Worm (Caenorhabditis elegans): ENCODE measurements around the gene fars-3.

The fars-3 gene

ce11 chrII:8504074-8504724, 39.6 kb downstream of the fars-3 start:
- TF ChIP-seq nhr-28 (tag; optimal IDR thresholded peaks at IDR 0.05) (peak; percentile 43), ctbp-1 (GFP tag; IDR thresholded peaks at IDR 0.05) (no peak), ceh-20 (GFP tag; IDR thresholded peaks at IDR 0.05) (0 out of 2 replicates have a peak, but pooled peaks have one; percentile 11), unc-62 (GFP tag; optimal IDR thresholded peaks at IDR 0.05 in 1 of 2) (peak in 1 of 2 experiments; percentile 94), unc-62 (tag; optimal IDR thresholded peaks at IDR 0.05) (no peak), spr-3 (GFP tag; optimal IDR thresholded peaks at IDR 0.05) (no peak), dve-1 (tag; optimal IDR thresholded peaks at IDR 0.05; ENCODE audit: insufficient read depth) (peak; percentile 16), lsy-2 (tag; optimal IDR thresholded peaks at IDR 0.05) (peak in 1 of 2 experiments; percentile 9), mdt-29 (GFP tag; IDR thresholded peaks at IDR 0.05) (no peak), hlh-30 (tag; optimal IDR thresholded peaks at IDR 0.05; ENCODE audit: insufficient read depth) (peak; percentile 51), egl-27 (tag; optimal IDR thresholded peaks at IDR 0.05) (no peak), zip-11 (GFP tag; IDR thresholded peaks at IDR 0.05) (no peak), aha-1 (tag) (peak; percentile 78)

ce11 chrII:8506759-8507158, 42.1 kb downstream of the fars-3 start:
- TF ChIP-seq hlh-11 (tag; optimal IDR thresholded peaks at IDR 0.05) = peak; percentile 2
- no peak for TF ChIP-seq madf-5 (GFP tag; IDR thresholded peaks at IDR 0.05)
- no peak for TF ChIP-seq T20F7.1 (GFP tag; optimal IDR thresholded peaks at IDR 0.05)
- no peak for TF ChIP-seq D1046.2 (GFP tag; IDR thresholded peaks at IDR 0.05)
- peak; percentile 56; the same call in 1 of the 2 replicates for TF ChIP-seq dmd-6 (GFP tag; IDR thresholded peaks at IDR 0.05)
- peak; percentile 21 for TF ChIP-seq nhr-48 (tag; optimal IDR thresholded peaks at IDR 0.05)
- no peak for TF ChIP-seq nhr-6 (tag; optimal IDR thresholded peaks at IDR 0.05)
- TF ChIP-seq duxl-1 (tag; optimal IDR thresholded peaks at IDR 0.05; ENCODE audit: poor library complexity) = no peak
- no peak for TF ChIP-seq ceh-62 (tag; optimal IDR thresholded peaks at IDR 0.05)
- TF ChIP-seq daf-16 (GFP tag; optimal IDR thresholded peaks at IDR 0.05) = no peak
- peak; percentile 35 for TF ChIP-seq daf-16 (tag; optimal IDR thresholded peaks at IDR 0.05)
- TF ChIP-seq ztf-7 (tag; optimal IDR thresholded peaks at IDR 0.05) = no peak
- peak in 1 of 2 experiments; percentile 87 for TF ChIP-seq unc-62 (GFP tag; optimal IDR thresholded peaks at IDR 0.05 in 1 of 2)
- TF ChIP-seq unc-62 (tag; optimal IDR thresholded peaks at IDR 0.05) = no peak
- peak; percentile 67 for TF ChIP-seq dve-1 (tag; optimal IDR thresholded peaks at IDR 0.05; ENCODE audit: insufficient read depth)
- TF ChIP-seq nhr-28 (tag; optimal IDR thresholded peaks at IDR 0.05) = peak; percentile 16

- no peak for TF ChIP-seq ceh-44 (GFP tag; IDR thresholded peaks at IDR 0.05)
- TF ChIP-seq aha-1 (tag) = peak; percentile 12
- TF ChIP-seq lir-3 (tag; optimal IDR thresholded peaks at IDR 0.05) = no peak
Observed at ce11 chrII:8508956-8509355, 44.3 kb downstream of the fars-3 start, which contains the start of gene T13H5.1. Gene T13H5.1, minus strand, starts transcription at chrII:8509056.

ce11 chrII:8514729-8515128, 50.1 kb downstream of the fars-3 start, which contains the start of gene ctg-2:
Gene ctg-2, plus strand, starts transcription at chrII:8515054.
- TF ChIP-seq dmd-6 (GFP tag; IDR thresholded peaks at IDR 0.05) = peak; percentile 58
- TF ChIP-seq T20F7.1 (GFP tag; optimal IDR thresholded peaks at IDR 0.05) = peak; percentile 7
- no peak for TF ChIP-seq nhr-41 (GFP tag; IDR thresholded peaks at IDR 0.05)
- TF ChIP-seq dve-1 (tag; optimal IDR thresholded peaks at IDR 0.05; ENCODE audit: insufficient read depth) = peak; percentile 57
- TF ChIP-seq hmg-1.1 (GFP tag; IDR thresholded peaks at IDR 0.05) = no peak
- TF ChIP-seq pqm-1 (tag; optimal IDR thresholded peaks at IDR 0.05) = peak; percentile 75
- peak; percentile 91 for TF ChIP-seq nhr-28 (tag; optimal IDR thresholded peaks at IDR 0.05)
- TF ChIP-seq hlh-30 (tag; optimal IDR thresholded peaks at IDR 0.05; ENCODE audit: insufficient read depth) = no peak
- TF ChIP-seq daf-16 (GFP tag; optimal IDR thresholded peaks at IDR 0.05) = no peak
- peak; percentile 55 for TF ChIP-seq daf-16 (tag; optimal IDR thresholded peaks at IDR 0.05)
- peak in 1 of 2 experiments; percentile 86 for TF ChIP-seq unc-62 (GFP tag; optimal IDR thresholded peaks at IDR 0.05 in 1 of 2)
- TF ChIP-seq unc-62 (tag; optimal IDR thresholded peaks at IDR 0.05) = no peak
- no peak for TF ChIP-seq lsy-2 (tag; optimal IDR thresholded peaks at IDR 0.05)
- TF ChIP-seq nhr-77 (tag; optimal IDR thresholded peaks at IDR 0.05) = no peak
- peak; percentile 39; the same call in 1 of the 2 replicates for TF ChIP-seq php-3 (GFP tag; IDR thresholded peaks at IDR 0.05)
